Worm (Caenorhabditis elegans) whole organism, early embryonic: ENCODE results near the gene end-3.

Experiments used
- B0310.2 ChIP-seq: sonication (generic microtip); optimal IDR thresholded peaks from 2 replicates; lab custom pipeline; 2016; ENCODE audit warnings: mild to moderate bottlenecking, missing genetic modification characterization, missing compliant biosample characterization
- F13C5.2 ChIP-seq: sonication (generic microtip); optimal IDR thresholded peaks from 2 replicates; lab custom pipeline; 2017; ENCODE audit warnings: mild to moderate bottlenecking, missing genetic modification characterization, inconsistent platforms, missing compliant biosample characterization
- aly-1 ChIP-seq: sonication (generic microtip); optimal IDR thresholded peaks from 2 replicates; lab custom pipeline; 2016; ENCODE audit warnings: missing genetic modification characterization, missing compliant biosample characterization
- ama-1 ChIP-seq: fragments of 150-350 bp; optimal IDR thresholded peaks from 2 replicates; lab custom pipeline; 2014
- ceh-13 ChIP-seq: fragments of 200-800 bp; sonication (Bioruptor generic); optimal IDR thresholded peaks from 2 replicates; lab custom pipeline; 2018; ENCODE audit warnings: mild to moderate bottlenecking, missing genetic modification characterization, missing compliant biosample characterization
- ceh-36 ChIP-seq: sonication (generic microtip); optimal IDR thresholded peaks from 2 replicates; lab custom pipeline; 2016; ENCODE audit warnings: missing genetic modification characterization, inconsistent platforms, missing compliant biosample characterization
- ets-7 ChIP-seq: sonication (generic microtip); optimal IDR thresholded peaks from 2 replicates; lab custom pipeline; 2016; ENCODE audit warnings: missing genotype, missing genetic modification characterization, missing compliant biosample characterization
- flt-1 ChIP-seq: fragments of 200-800 bp; sonication (Bioruptor generic); IDR thresholded peaks from 2 replicates; pipeline ENCODE4 v1.3.6; 2022; ENCODE audit warnings: missing genetic modification characterization, missing compliant biosample characterization
- hmbx-1 ChIP-seq: sonication (generic microtip); optimal IDR thresholded peaks from 2 replicates; lab custom pipeline; 2016; ENCODE audit warnings: mild to moderate bottlenecking, missing genetic modification characterization, missing compliant biosample characterization
- hmg-4 ChIP-seq: fragments of 200-800 bp; sonication (Bioruptor generic); optimal IDR thresholded peaks from 2 replicates; lab custom pipeline; 2018; ENCODE audit warnings: mild to moderate bottlenecking, missing genetic modification characterization, missing compliant biosample characterization
- hnd-1 ChIP-seq: sonication (generic microtip); optimal IDR thresholded peaks from 2 replicates; lab custom pipeline; 2016; ENCODE audit warnings: missing genetic modification characterization, missing compliant biosample characterization
- pes-1 ChIP-seq: fragments of 200-800 bp; sonication (Bioruptor generic); IDR thresholded peaks from 2 replicates; pipeline ENCODE4 v1.3.6; 2022; ENCODE audit warnings: missing genetic modification reagents, missing genetic modification characterization, missing compliant biosample characterization
- scrt-1 ChIP-seq: fragments of 200-800 bp; sonication (Bioruptor generic); IDR thresholded peaks from 2 replicates; pipeline ENCODE4 v1.3.6; 2022; ENCODE audit warnings: missing genetic modification characterization, missing compliant biosample characterization
- sea-1 ChIP-seq: fragments of 200-800 bp; sonication (Bioruptor generic); conservative IDR thresholded peaks from 2 replicates; pipeline ENCODE4 v1.3.6; 2022; ENCODE audit warnings: missing genetic modification characterization, missing compliant biosample characterization
- tbx-11 ChIP-seq: fragments of 200-800 bp; sonication (Bioruptor generic); IDR thresholded peaks from 2 replicates; pipeline ENCODE4 v1.3.6; 2022; ENCODE audit warnings: missing genetic modification characterization, missing compliant biosample characterization
- tbx-37 ChIP-seq: fragments of 200-800 bp; sonication (Bioruptor generic); conservative IDR thresholded peaks from 2 replicates; pipeline ENCODE4 v1.3.6; 2022; ENCODE audit warnings: missing genetic modification reagents, missing genetic modification characterization, missing compliant biosample characterization
- tra-4 ChIP-seq: sonication (generic microtip); optimal IDR thresholded peaks from 2 replicates; lab custom pipeline; 2017; ENCODE audit warnings: missing genetic modification characterization, missing compliant biosample characterization

The end-3 gene

ce11 chrV:14011427-14011826 is 3.1 kb upstream of the end-3 start:
- TF ChIP-seq hmbx-1 (tag; lab: Kevin White, UChicago) (no peak), tra-4 (no peak), hmg-4 (GFP tag; lab: Kevin White, UChicago) (no peak), ets-7 (tag; lab: Kevin White, UChicago) (no peak), ceh-36 (tag; lab: Kevin White, UChicago) (no peak), scrt-1 (GFP tag; lab: Robert Waterston, UW) (peak; percentile 38; the same call in 1 of the 2 replicates)

- no peak for TF ChIP-seq sea-1 (GFP tag; lab: Robert Waterston, UW)
- TF ChIP-seq ama-1 = peak; percentile 18
- TF ChIP-seq F13C5.2 (tag; lab: Kevin White, UChicago) = peak; percentile 42
Measured at ce11 chrV:14012002-14012554, 2.4 kb upstream of the end-3 start, which contains the start of the genes ddx-17 and aip-1. TSS of gene ddx-17 (minus strand) at chrV:14012052. TSS of gene aip-1 (plus strand) at chrV:14012333.

- TF ChIP-seq ceh-36 (tag; lab: Kevin White, UChicago) (no peak), hnd-1 (tag; lab: Kevin White, UChicago) (no peak)
Measured at ce11 chrV:14013638-14014037, 857 bp upstream of the end-3 start.

ce11 chrV:14017476-14017875 is 3.0 kb downstream of the end-3 start, which contains the start of gene srh-308:
TSS of gene srh-308 (minus strand) at chrV:14017576.
- TF ChIP-seq hnd-1 (tag; lab: Kevin White, UChicago) = no peak
- no peak for TF ChIP-seq ets-7 (tag; lab: Kevin White, UChicago)
- no peak for TF ChIP-seq flt-1 (GFP tag; lab: Robert Waterston, UW)
- no peak for TF ChIP-seq hmg-4 (GFP tag; lab: Kevin White, UChicago)
- no peak for TF ChIP-seq B0310.2 (tag; lab: Kevin White, UChicago)
- TF ChIP-seq hmbx-1 (tag; lab: Kevin White, UChicago) = no peak
- no peak for TF ChIP-seq ceh-36 (tag; lab: Kevin White, UChicago)
- no peak for TF ChIP-seq tbx-11 (GFP tag; lab: Robert Waterston, UW)
- TF ChIP-seq ceh-13 (GFP tag; lab: Kevin White, UChicago) = no peak

ce11 chrV:14018640-14019039 is 4.1 kb downstream of the end-3 start, which contains the start of the genes mtl-2 and T08G5.1:
TSS of gene mtl-2 (minus strand) at chrV:14018673.
TSS of gene T08G5.1 (plus strand) at chrV:14018766.
- TF ChIP-seq F13C5.2 (tag; lab: Kevin White, UChicago) (no peak), pes-1 (GFP tag; lab: Robert Waterston, UW) (no peak), tbx-11 (GFP tag; lab: Robert Waterston, UW) (no peak), hnd-1 (tag; lab: Kevin White, UChicago) (no peak), aly-1 (tag; lab: Kevin White, UChicago) (no peak), scrt-1 (GFP tag; lab: Robert Waterston, UW) (no peak), hmg-4 (GFP tag; lab: Kevin White, UChicago) (no peak), ceh-13 (GFP tag; lab: Kevin White, UChicago) (no peak), tra-4 (no peak), ama-1 (no peak), sea-1 (GFP tag; lab: Robert Waterston, UW) (no peak), ets-7 (tag; lab: Kevin White, UChicago) (no peak), hmbx-1 (tag; lab: Kevin White, UChicago) (no peak), tbx-37 (no peak), ceh-36 (tag; lab: Kevin White, UChicago) (no peak), flt-1 (GFP tag; lab: Robert Waterston, UW) (no peak)

ce11 chrV:14023074-14023473 is 8.6 kb downstream of the end-3 start, which contains the start of gene T08G5.15:
TSS of gene T08G5.15 (minus strand) at chrV:14023174.
- TF ChIP-seq hmbx-1 (tag; lab: Kevin White, UChicago) (no peak), flt-1 (GFP tag; lab: Robert Waterston, UW) (no peak), pes-1 (GFP tag; lab: Robert Waterston, UW) (no peak)

ce11 chrV:14026194-14026593 is 11.7 kb downstream of the end-3 start, which contains the start of gene T08G5.2:
TSS of gene T08G5.2 (minus strand) at chrV:14026294.
- no peak for TF ChIP-seq tbx-11 (GFP tag; lab: Robert Waterston, UW)
- TF ChIP-seq hmbx-1 (tag; lab: Kevin White, UChicago) = no peak
- no peak for TF ChIP-seq ama-1
- TF ChIP-seq ceh-36 (tag; lab: Kevin White, UChicago) = no peak
- no peak for TF ChIP-seq scrt-1 (GFP tag; lab: Robert Waterston, UW)
- no peak for TF ChIP-seq ets-7 (tag; lab: Kevin White, UChicago)
- no peak for TF ChIP-seq F13C5.2 (tag; lab: Kevin White, UChicago)
- no peak for TF ChIP-seq tbx-37
- TF ChIP-seq hmg-4 (GFP tag; lab: Kevin White, UChicago) = no peak

ce11 chrV:14027384-14027783 is 12.9 kb downstream of the end-3 start, which contains the start of gene T08G5.3:
TSS of gene T08G5.3 (minus strand) at chrV:14027484.
- no peak for TF ChIP-seq tbx-11 (GFP tag; lab: Robert Waterston, UW)
- no peak for TF ChIP-seq ceh-36 (tag; lab: Kevin White, UChicago)
- TF ChIP-seq ceh-13 (GFP tag; lab: Kevin White, UChicago) = no peak
- TF ChIP-seq F13C5.2 (tag; lab: Kevin White, UChicago) = no peak
- no peak for TF ChIP-seq flt-1 (GFP tag; lab: Robert Waterston, UW)
- TF ChIP-seq pes-1 (GFP tag; lab: Robert Waterston, UW) = no peak
- no peak for TF ChIP-seq hmbx-1 (tag; lab: Kevin White, UChicago)
- no peak for TF ChIP-seq hmg-4 (GFP tag; lab: Kevin White, UChicago)
- no peak for TF ChIP-seq aly-1 (tag; lab: Kevin White, UChicago)
- TF ChIP-seq B0310.2 (tag; lab: Kevin White, UChicago) = no peak
- TF ChIP-seq scrt-1 (GFP tag; lab: Robert Waterston, UW) = no peak
- no peak for TF ChIP-seq ama-1
- TF ChIP-seq hnd-1 (tag; lab: Kevin White, UChicago) = no peak
